Fruit fly (Drosophila melanogaster): ENCODE data around the gene CG6765.

DNA sequence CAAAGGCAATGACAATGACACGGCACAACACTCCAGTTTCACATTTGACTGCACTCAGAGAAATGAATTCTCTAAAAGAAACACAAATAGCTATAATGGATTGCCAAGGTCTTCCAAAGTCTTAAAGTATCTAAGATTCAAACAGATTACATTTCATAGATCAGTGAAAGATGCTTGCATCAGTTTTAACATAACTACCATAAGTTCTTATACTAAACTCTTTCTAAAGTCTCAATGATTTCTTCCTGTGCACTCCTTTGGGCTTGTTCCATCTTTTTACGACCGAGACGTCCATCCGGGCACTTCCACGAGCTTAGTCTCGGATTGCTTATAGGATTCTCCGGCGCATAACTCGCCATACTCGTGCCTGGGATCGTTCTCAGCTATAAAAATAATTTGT is 29.6 kb downstream of the CG6765 start:
- TF ChIP-seq CTCF (optimal IDR thresholded peaks at IDR 0.05) (no peak), CG8478 (optimal IDR thresholded peaks at IDR 0.05) (no peak)
